Fruit fly (Drosophila melanogaster) whole organism, embryonic: Measurements from ENCODE around the gene Cdk1.
A peak's percentile ranks its signal among the peaks of the same experiment; 100 is the strongest.

Source experiments
- ATbp ChIP-seq: fragments of 200-800 bp; sonication (Bioruptor generic); optimal IDR thresholded peaks from 2 replicates; lab custom pipeline; 2017; ENCODE audit warnings: missing biosample characterization, mild to moderate bottlenecking, missing genetic modification characterization, missing genetic modification reagents
- Adf1 ChIP-seq: fragments of 200-800 bp; sonication (Bioruptor generic); IDR thresholded peaks from 2 replicates; pipeline ENCODE4 v1.3.6; 2022; ENCODE audit warnings: missing biosample characterization, missing genetic modification characterization
- B-H2 ChIP-seq: fragments of 200-800 bp; sonication (Bioruptor generic); optimal IDR thresholded peaks from 2 replicates; lab custom pipeline; 2018; ENCODE audit warnings: missing biosample characterization, mild to moderate bottlenecking, missing genetic modification characterization
- CG10209 ChIP-seq: fragments of 200-800 bp; sonication (Bioruptor generic); optimal IDR thresholded peaks from 3 replicates; lab custom pipeline; 2017; ENCODE audit warnings: missing biosample characterization, mild to moderate bottlenecking, missing genetic modification characterization, missing genetic modification reagents
- CG10979 ChIP-seq: fragments of 200-800 bp; sonication (Bioruptor generic); optimal IDR thresholded peaks from 2 replicates; lab custom pipeline; 2018; ENCODE audit warnings: missing biosample characterization, mild to moderate bottlenecking, missing genetic modification characterization, moderate library complexity
- CG11560 ChIP-seq: fragments of 200-800 bp; sonication (Bioruptor generic); IDR thresholded peaks from 3 replicates; pipeline ENCODE4 v1.3.6; 2022; ENCODE audit warnings: missing biosample characterization, missing genetic modification characterization
- CG12236 ChIP-seq: fragments of 200-800 bp; sonication (Bioruptor generic); optimal IDR thresholded peaks from 2 replicates; lab custom pipeline; 2016; ENCODE audit warnings: missing biosample characterization, missing genetic modification characterization
- CG12769 ChIP-seq: fragments of 200-800 bp; sonication (Bioruptor generic); optimal IDR thresholded peaks from 2 replicates; lab custom pipeline; 2019; ENCODE audit warnings: missing biosample characterization, mild to moderate bottlenecking, missing genetic modification characterization, moderate library complexity
- CG17385 ChIP-seq: fragments of 200-800 bp; sonication (Bioruptor generic); optimal IDR thresholded peaks from 3 replicates; lab custom pipeline; 2018; ENCODE audit warnings: missing biosample characterization, mild to moderate bottlenecking, missing genetic modification characterization
- CG17829 ChIP-seq: fragments of 200-800 bp; optimal IDR thresholded peaks from 2 replicates; lab custom pipeline; 2019; ENCODE audit warnings: missing biosample characterization, mild to moderate bottlenecking, missing genetic modification characterization, moderate library complexity
- CG2120 ChIP-seq: fragments of 200-800 bp; sonication (Bioruptor generic); optimal IDR thresholded peaks from 3 replicates; lab custom pipeline; 2016; ENCODE audit warnings: missing biosample characterization, missing genetic modification characterization
- CG2202 ChIP-seq: fragments of 200-800 bp; sonication (Bioruptor generic); optimal IDR thresholded peaks from 2 replicates; lab custom pipeline; 2018; ENCODE audit warnings: missing biosample characterization, mild to moderate bottlenecking, missing genetic modification characterization
- CG31365 ChIP-seq: fragments of 200-800 bp; sonication (Bioruptor generic); optimal IDR thresholded peaks from 2 replicates; lab custom pipeline; 2018; ENCODE audit warnings: missing biosample characterization, mild to moderate bottlenecking, missing genetic modification characterization
- CG3163 ChIP-seq: fragments of 200-800 bp; sonication (Bioruptor generic); optimal IDR thresholded peaks from 3 replicates; lab custom pipeline; 2016; ENCODE audit warnings: missing biosample characterization, missing genetic modification characterization
- CG34422 ChIP-seq: fragments of 200-800 bp; sonication (Bioruptor generic); IDR thresholded peaks from 3 replicates; pipeline ENCODE4 v1.3.6; 2022; ENCODE audit warnings: missing biosample characterization, missing genetic modification characterization
- CG42726 ChIP-seq: fragments of 200-800 bp; sonication (Bioruptor generic); IDR thresholded peaks from 2 replicates; pipeline ENCODE4 v1.3.6; 2022; ENCODE audit warnings: missing biosample characterization, missing genetic modification characterization; ENCODE audit not compliant: partially characterized antibody
- CG4730 ChIP-seq: fragments of 200-800 bp; sonication (Bioruptor generic); IDR thresholded peaks from 2 replicates; pipeline ENCODE4 v1.3.6; 2022; ENCODE audit warnings: missing biosample characterization, missing genetic modification characterization
- CG7372 ChIP-seq: fragments of 200-800 bp; sonication (Bioruptor generic); IDR thresholded peaks from 2 replicates; pipeline ENCODE4 v1.3.6; 2022; ENCODE audit warnings: missing biosample characterization, missing genetic modification characterization
- CG7987 ChIP-seq: fragments of 200-800 bp; sonication (Bioruptor generic); optimal IDR thresholded peaks from 2 replicates; lab custom pipeline; 2018; ENCODE audit warnings: missing biosample characterization, mild to moderate bottlenecking, missing genetic modification characterization, moderate library complexity
- CG9609 ChIP-seq: fragments of 200-800 bp; sonication (Bioruptor generic); optimal IDR thresholded peaks from 3 replicates; lab custom pipeline; 2016; ENCODE audit warnings: missing biosample characterization, missing genetic modification characterization
- Ets97D ChIP-seq: fragments of 200-800 bp; sonication (Bioruptor generic); optimal IDR thresholded peaks from 3 replicates; lab custom pipeline; 2016; ENCODE audit warnings: missing biosample characterization, missing genetic modification characterization
- Fer1 ChIP-seq: fragments of 200-800 bp; sonication (Bioruptor generic); optimal IDR thresholded peaks from 2 replicates; lab custom pipeline; 2017; ENCODE audit warnings: missing biosample characterization, mild to moderate bottlenecking, missing genetic modification characterization
- GATAe ChIP-seq: fragments of 200-800 bp; sonication (Bioruptor generic); conservative IDR thresholded peaks from 2 replicates; pipeline ENCODE4 v1.3.6; 2022; ENCODE audit warnings: missing biosample characterization, missing genetic modification characterization
- HLHmδ ChIP-seq: fragments of 200-800 bp; sonication (Bioruptor generic); optimal IDR thresholded peaks from 2 replicates; lab custom pipeline; 2018; ENCODE audit warnings: missing biosample characterization, mild to moderate bottlenecking, missing genetic modification characterization, moderate library complexity
- Hr78 ChIP-seq, 2 experiments: fragments of 200-800 bp in 1 of 2; fragments of >200 bp in 1 of 2; sonication (Bioruptor generic) in 1 of 2; optimal IDR thresholded peaks; 2 replicates each; lab custom pipeline; 2017 to 2019; ENCODE audit warnings: missing biosample characterization in 2 of 2, missing genetic modification characterization in 2 of 2, mild to moderate bottlenecking in 1 of 2, moderate library complexity in 1 of 2
- NC2α ChIP-seq: fragments of 200-800 bp; sonication (Bioruptor generic); optimal IDR thresholded peaks from 2 replicates; lab custom pipeline; 2016; ENCODE audit warnings: missing biosample characterization, missing genetic modification characterization
- Nf-YA ChIP-seq: fragments of 200-800 bp; sonication (Bioruptor generic); IDR thresholded peaks from 2 replicates; pipeline ENCODE4 v1.3.6; 2022; ENCODE audit warnings: missing biosample characterization, missing genetic modification characterization
- Ptx1 ChIP-seq: fragments of 200-800 bp; sonication (Bioruptor generic); IDR thresholded peaks from 2 replicates; pipeline ENCODE4 v1.3.6; 2022; ENCODE audit warnings: missing biosample characterization, missing genetic modification characterization
- Sin3A ChIP-seq: fragments of >200 bp; optimal IDR thresholded peaks from 2 replicates; lab custom pipeline; 2018
- Sox102F ChIP-seq: fragments of 200-800 bp; sonication (Bioruptor generic); optimal IDR thresholded peaks from 2 replicates; lab custom pipeline; 2018; ENCODE audit warnings: missing biosample characterization, mild to moderate bottlenecking, missing genetic modification characterization, moderate library complexity
- az2 ChIP-seq: fragments of 200-800 bp; sonication (Bioruptor generic); optimal IDR thresholded peaks from 3 replicates; lab custom pipeline; 2016; ENCODE audit warnings: missing biosample characterization, missing genetic modification characterization
- bbx ChIP-seq: fragments of 200-800 bp; sonication (Bioruptor generic); IDR thresholded peaks from 2 replicates; pipeline ENCODE4 v1.3.6; 2022; ENCODE audit warnings: missing biosample characterization, missing genetic modification characterization; ENCODE audit not compliant: partially characterized antibody
- br ChIP-seq: fragments of >200 bp; optimal IDR thresholded peaks from 2 replicates; lab custom pipeline; 2017
- cad ChIP-seq: fragments of >200 bp; optimal IDR thresholded peaks from 2 replicates; lab custom pipeline; 2017; ENCODE audit warnings: missing biosample characterization, missing genetic modification characterization
- disco-r ChIP-seq: fragments of 200-800 bp; sonication (Bioruptor generic); optimal IDR thresholded peaks from 2 replicates; lab custom pipeline; 2016; ENCODE audit warnings: missing biosample characterization, missing genetic modification characterization
- dmrt11E ChIP-seq: fragments of 200-800 bp; sonication (Bioruptor generic); optimal IDR thresholded peaks from 3 replicates; lab custom pipeline; 2018; ENCODE audit warnings: missing biosample characterization, mild to moderate bottlenecking, missing genetic modification characterization, moderate library complexity
- dysf ChIP-seq: fragments of 200-800 bp; sonication (Bioruptor generic); IDR thresholded peaks from 3 replicates; pipeline ENCODE4 v1.3.6; 2022; ENCODE audit warnings: missing biosample characterization, missing genetic modification characterization
- fd96Cb ChIP-seq: fragments of 200-800 bp; sonication (Bioruptor generic); optimal IDR thresholded peaks from 2 replicates; lab custom pipeline; 2018; ENCODE audit warnings: missing biosample characterization, mild to moderate bottlenecking, missing genetic modification characterization, moderate library complexity
- ftz-f1 ChIP-seq: fragments of 200-800 bp; sonication (Bioruptor generic); optimal IDR thresholded peaks from 2 replicates; lab custom pipeline; 2016; ENCODE audit warnings: missing biosample characterization, missing genetic modification characterization
- grn ChIP-seq: fragments of 200-800 bp; sonication (Bioruptor generic); optimal IDR thresholded peaks from 3 replicates; lab custom pipeline; 2017; ENCODE audit warnings: missing biosample characterization, missing genetic modification characterization
- gsb-n ChIP-seq: fragments of 200-800 bp; sonication (Bioruptor generic); optimal IDR thresholded peaks from 3 replicates; lab custom pipeline; 2018; ENCODE audit warnings: missing biosample characterization, mild to moderate bottlenecking, missing genetic modification characterization
- ind ChIP-seq: fragments of 200-800 bp; sonication (Bioruptor generic); optimal IDR thresholded peaks from 3 replicates; lab custom pipeline; 2016; ENCODE audit warnings: missing biosample characterization, missing genetic modification characterization
- jumu ChIP-seq: fragments of 200-800 bp; sonication (Bioruptor generic); optimal IDR thresholded peaks from 3 replicates; lab custom pipeline; 2016; ENCODE audit warnings: missing biosample characterization, missing genetic modification characterization
- klu ChIP-seq: fragments of 200-800 bp; sonication (Bioruptor generic); IDR thresholded peaks from 2 replicates; pipeline ENCODE4 v1.3.6; 2022; ENCODE audit warnings: missing biosample characterization, missing genetic modification characterization
- mirr ChIP-seq: fragments of 200-800 bp; sonication (Bioruptor generic); optimal IDR thresholded peaks from 3 replicates; lab custom pipeline; 2018; ENCODE audit warnings: missing biosample characterization, mild to moderate bottlenecking, missing genetic modification characterization
- nom ChIP-seq: fragments of 200-800 bp; sonication (Bioruptor generic); optimal IDR thresholded peaks from 2 replicates; lab custom pipeline; 2017; ENCODE audit warnings: missing biosample characterization, missing genetic modification characterization, mild to moderate bottlenecking, moderate library complexity, missing genetic modification reagents
- oc ChIP-seq: fragments of 200-800 bp; sonication (Bioruptor generic); optimal IDR thresholded peaks from 2 replicates; lab custom pipeline; 2018; ENCODE audit warnings: missing biosample characterization, mild to moderate bottlenecking, missing genetic modification characterization, moderate library complexity
- onecut ChIP-seq: fragments of 200-800 bp; sonication (Bioruptor generic); IDR thresholded peaks from 2 replicates; pipeline ENCODE4 v1.3.6; 2022; ENCODE audit warnings: missing biosample characterization, missing genetic modification characterization
- ro ChIP-seq: fragments of 200-800 bp; sonication (Bioruptor generic); IDR thresholded peaks from 2 replicates; pipeline ENCODE4 v1.3.6; 2022; ENCODE audit warnings: missing biosample characterization, missing genetic modification characterization
- row ChIP-seq: fragments of 200-800 bp; sonication (Bioruptor generic); IDR thresholded peaks from 3 replicates; pipeline ENCODE4 v1.3.6; 2022; ENCODE audit warnings: missing biosample characterization, missing genetic modification characterization
- sima ChIP-seq: fragments of 200-800 bp; sonication (Bioruptor generic); optimal IDR thresholded peaks from 2 replicates; lab custom pipeline; 2016; ENCODE audit warnings: missing biosample characterization, missing genetic modification characterization
- sna ChIP-seq: fragments of 200-800 bp; sonication (Bioruptor generic); IDR thresholded peaks from 2 replicates; pipeline ENCODE4 v1.3.6; 2022; ENCODE audit warnings: missing biosample characterization, missing genetic modification characterization; ENCODE audit not compliant: partially characterized antibody
- wdn ChIP-seq: fragments of 200-800 bp; sonication (Bioruptor generic); IDR thresholded peaks from 2 replicates; pipeline ENCODE4 v1.3.6; 2022; ENCODE audit warnings: missing biosample characterization, missing genetic modification characterization

Gene Cdk1

dm6 chr2L:10366525-10366924 lies 19.5 kb downstream of the Cdk1 start, which contains the start of gene CG5056 (continued):
- TF ChIP-seq CG10979 (tag; lab: Kevin White, UChicago) = no peak
- TF ChIP-seq dysf (GFP tag; lab: Robert Waterston, UW) = no peak
- no peak for TF ChIP-seq ftz-f1
- TF ChIP-seq Hr78 (GFP tag; optimal IDR thresholded peaks at IDR 0.05; lab: Kevin White, UChicago) = no peak
- TF ChIP-seq row = peak; percentile 86
- TF ChIP-seq disco-r (GFP tag; lab: Kevin White, UChicago) = no peak
- TF ChIP-seq CG17829 = peak; percentile 47
- TF ChIP-seq CG4730 (GFP tag; lab: Robert Waterston, UW) = no peak
- TF ChIP-seq HLHmδ (GFP tag; lab: Kevin White, UChicago) = no peak
- TF ChIP-seq wdn = no peak
- no peak for TF ChIP-seq jumu (GFP tag; lab: Kevin White, UChicago)
- no peak for TF ChIP-seq fd96Cb (tag; lab: Kevin White, UChicago)
- peak; percentile 13 for TF ChIP-seq dmrt11E
- no peak for TF ChIP-seq NC2α (GFP tag; lab: Kevin White, UChicago)
- no peak for TF ChIP-seq CG9609 (GFP tag; lab: Kevin White, UChicago)
- TF ChIP-seq CG12236 (GFP tag; lab: Kevin White, UChicago) = no peak
- no peak for TF ChIP-seq CG2120
- TF ChIP-seq ATbp (GFP tag; lab: Kevin White, UChicago) = no peak
- no peak for TF ChIP-seq GATAe (GFP tag; lab: Robert Waterston, UW)
- TF ChIP-seq CG31365 (tag; lab: Kevin White, UChicago) = no peak
- no peak for TF ChIP-seq Ptx1 (GFP tag; lab: Robert Waterston, UW)
- no peak for TF ChIP-seq bbx
- no peak for TF ChIP-seq Sin3A
- no peak for TF ChIP-seq ind (GFP tag; lab: Kevin White, UChicago)
- TF ChIP-seq br (lab: Kevin White, UChicago) = no peak
- no peak for TF ChIP-seq onecut (GFP tag; lab: Robert Waterston, UW)
- TF ChIP-seq CG34422 (GFP tag; lab: Robert Waterston, UW) = no peak
- TF ChIP-seq Nf-YA (GFP tag; lab: Robert Waterston, UW) = no peak
- TF ChIP-seq mirr (GFP tag; lab: Kevin White, UChicago) = no peak
- TF ChIP-seq ro (GFP tag; lab: Robert Waterston, UW) = no peak
- TF ChIP-seq CG42726 (GFP tag; lab: Robert Waterston, UW) = no peak
- no peak for TF ChIP-seq gsb-n (tag; lab: Kevin White, UChicago)
- no peak for TF ChIP-seq sima (GFP tag; lab: Kevin White, UChicago)
- TF ChIP-seq klu = no peak
- TF ChIP-seq CG3163 (GFP tag; lab: Kevin White, UChicago) = no peak
- no peak for TF ChIP-seq CG12769 (tag; lab: Kevin White, UChicago)
- no peak for TF ChIP-seq Sox102F (GFP tag; lab: Kevin White, UChicago)
- peak; percentile 40 for TF ChIP-seq Ets97D
- TF ChIP-seq oc (tag; lab: Kevin White, UChicago) = no peak
- no peak for TF ChIP-seq Adf1 (GFP tag; lab: Robert Waterston, UW)
- no peak for TF ChIP-seq grn
- no peak for TF ChIP-seq CG11560
- TF ChIP-seq cad (GFP tag; lab: Kevin White, UChicago) = no peak
- TF ChIP-seq CG10209 = no peak
- no peak for TF ChIP-seq CG2202 (tag; lab: Kevin White, UChicago)
- TF ChIP-seq nom = peak; percentile 44
- TF ChIP-seq B-H2 (GFP tag; lab: Kevin White, UChicago) = no peak
- TF ChIP-seq CG7987 (GFP tag; lab: Kevin White, UChicago) = peak; percentile 5
- TF ChIP-seq az2 = no peak
- TF ChIP-seq CG7372 = no peak
- TF ChIP-seq CG17385 (GFP tag; lab: Kevin White, UChicago) = no peak
- TF ChIP-seq Fer1 (GFP tag; lab: Kevin White, UChicago) = no peak
- TF ChIP-seq sna (GFP tag; lab: Robert Waterston, UW) = no peak
